Worm (Caenorhabditis elegans): ENCODE measurements around the gene Y57G11C.20.

Y57G11C.20 gene

ce11 chrIV:14869844-14870433, 26.8 kb downstream of the Y57G11C.20 start:
- TF ChIP-seq F44E2.7 (GFP tag; IDR thresholded peaks at IDR 0.05) (no peak), lin-39 (tag; optimal IDR thresholded peaks at IDR 0.05) (no peak), D1046.2 (GFP tag; IDR thresholded peaks at IDR 0.05) (no peak), mdl-1 (tag; optimal IDR thresholded peaks at IDR 0.05) (peak in 1 of 2 experiments; percentile 55), attf-4 (tag; optimal IDR thresholded peaks at IDR 0.05) (no peak), mep-1 (tag; optimal IDR thresholded peaks at IDR 0.05) (no peak), aha-1 (tag) (peak; percentile 95), unc-62 (GFP tag; optimal IDR thresholded peaks at IDR 0.05 in 1 of 2) (peak in 1 of 2 experiments; percentile 44), unc-62 (tag; optimal IDR thresholded peaks at IDR 0.05) (no peak), hlh-30 (tag; optimal IDR thresholded peaks at IDR 0.05; ENCODE audit: insufficient read depth) (peak; percentile 9), nhr-102 (tag; optimal IDR thresholded peaks at IDR 0.05) (no peak), mxl-3 (GFP tag; optimal IDR thresholded peaks at IDR 0.05) (peak; percentile 22), nhr-48 (tag; optimal IDR thresholded peaks at IDR 0.05) (peak; percentile 24), snpc-1.2 (GFP tag; IDR thresholded peaks at IDR 0.05) (no peak), unc-39 (tag; optimal IDR thresholded peaks at IDR 0.05) (no peak), ZK337.2 (GFP tag; IDR thresholded peaks at IDR 0.05) (no peak), sdz-12 (GFP tag; optimal IDR thresholded peaks at IDR 0.05) (no peak), nhr-28 (tag; optimal IDR thresholded peaks at IDR 0.05) (peak; percentile 70), egl-27 (tag; optimal IDR thresholded peaks at IDR 0.05) (no peak)

ce11 chrIV:14872320-14872719, 29.2 kb downstream of the Y57G11C.20 start:
- peak in 1 of 2 experiments; percentile 2 for TF ChIP-seq unc-62 (GFP tag; optimal IDR thresholded peaks at IDR 0.05 in 1 of 2)
- no peak for TF ChIP-seq unc-62 (tag; optimal IDR thresholded peaks at IDR 0.05)
- no peak for TF ChIP-seq ceh-28 (tag; optimal IDR thresholded peaks at IDR 0.05)
- TF ChIP-seq daf-16 (GFP tag; optimal IDR thresholded peaks at IDR 0.05) = no peak
- no peak for TF ChIP-seq daf-16 (tag; optimal IDR thresholded peaks at IDR 0.05)
- no peak for TF ChIP-seq ztf-7 (tag; optimal IDR thresholded peaks at IDR 0.05)
- TF ChIP-seq egl-43 (GFP tag; IDR thresholded peaks at IDR 0.05) = no peak
- TF ChIP-seq ces-1 (GFP tag; optimal IDR thresholded peaks at IDR 0.05) = no peak
- no peak for TF ChIP-seq F37D6.2 (tag; optimal IDR thresholded peaks at IDR 0.05)
- TF ChIP-seq nhr-41 (GFP tag; IDR thresholded peaks at IDR 0.05) = no peak
- no peak for TF ChIP-seq T26A8.4 (GFP tag; IDR thresholded peaks at IDR 0.05)
- no peak for TF ChIP-seq zag-1 (tag; optimal IDR thresholded peaks at IDR 0.05)
- no peak for TF ChIP-seq nhr-76 (tag; optimal IDR thresholded peaks at IDR 0.05)
- no peak for TF ChIP-seq snpc-1.2 (GFP tag; IDR thresholded peaks at IDR 0.05)
- no peak for TF ChIP-seq dmd-6 (GFP tag; IDR thresholded peaks at IDR 0.05)
- TF ChIP-seq nhr-25 (tag; optimal IDR thresholded peaks at IDR 0.05; ENCODE audit: borderline replicate concordance, insufficient read depth) = peak; percentile 65
- TF ChIP-seq F26F4.8 (GFP tag; conservative IDR thresholded peaks at IDR 0.05) = no peak
- TF ChIP-seq spr-1 (tag; optimal IDR thresholded peaks at IDR 0.05) = peak; percentile 52
- no peak for TF ChIP-seq nhr-42 (GFP tag; IDR thresholded peaks at IDR 0.05)
- no peak for TF ChIP-seq zfp-2 (tag; optimal IDR thresholded peaks at IDR 0.05)
- no peak for TF ChIP-seq D1046.2 (GFP tag; IDR thresholded peaks at IDR 0.05)
- TF ChIP-seq pha-4 (GFP tag; IDR thresholded peaks at IDR 0.05) = peak; percentile 34; the same call in 1 of the 2 replicates
- no peak for TF ChIP-seq pha-4 (tag; optimal IDR thresholded peaks at IDR 0.05)
- no peak for TF ChIP-seq mdt-29 (GFP tag; IDR thresholded peaks at IDR 0.05)
- peak; percentile 31 for TF ChIP-seq mep-1 (tag; optimal IDR thresholded peaks at IDR 0.05)
- TF ChIP-seq hif-1 (tag; optimal IDR thresholded peaks at IDR 0.05) = no peak
- TF ChIP-seq nhr-6 (tag; optimal IDR thresholded peaks at IDR 0.05) = no peak
- no peak for TF ChIP-seq ZK546.5 (tag; optimal IDR thresholded peaks at IDR 0.05)
- TF ChIP-seq aha-1 (tag) = no peak
- no peak for TF ChIP-seq Y75B8A.6 (GFP tag; IDR thresholded peaks at IDR 0.05)
- TF ChIP-seq aly-2 (tag; optimal IDR thresholded peaks at IDR 0.05) = no peak
- TF ChIP-seq lin-29 (GFP tag; IDR thresholded peaks at IDR 0.05) = no peak
- no peak for TF ChIP-seq pqm-1 (tag; optimal IDR thresholded peaks at IDR 0.05)
- no peak for TF ChIP-seq nhr-102 (tag; optimal IDR thresholded peaks at IDR 0.05)
- no peak for TF ChIP-seq F44E2.7 (GFP tag; IDR thresholded peaks at IDR 0.05)
- TF ChIP-seq nhr-237 (tag; optimal IDR thresholded peaks at IDR 0.05) = no peak
- TF ChIP-seq skn-1 (tag; optimal IDR thresholded peaks at IDR 0.05) = no peak
- TF ChIP-seq hlh-30 (tag; optimal IDR thresholded peaks at IDR 0.05; ENCODE audit: insufficient read depth) = peak; percentile 10
- no peak for TF ChIP-seq spr-3 (GFP tag; optimal IDR thresholded peaks at IDR 0.05)
- no peak for TF ChIP-seq tag-97 (GFP tag; IDR thresholded peaks at IDR 0.05)

Measured in whole organism, L4 larva.